Worm (Caenorhabditis elegans) whole organism, L4 larva: ENCODE results near the gene ergi-3.

Experiments
- Y48G9A.11 ChIP-seq: fragments of 200-800 bp; sonication (Bioruptor generic); IDR thresholded peaks from 2 replicates; pipeline ENCODE4 v1.3.6; 2022; ENCODE audit warnings: missing genetic modification reagents, missing genetic modification characterization, missing compliant biosample characterization
- ama-1 ChIP-seq: fragments of 150-350 bp; optimal IDR thresholded peaks from 2 replicates; lab custom pipeline; 2014; ENCODE audit warnings: inconsistent platforms, mixed read lengths
- cey-2 ChIP-seq: sonication (generic microtip); optimal IDR thresholded peaks from 3 replicates; lab custom pipeline; 2017; ENCODE audit warnings: missing genetic modification characterization, mild to moderate bottlenecking, missing compliant biosample characterization, antibody characterized with exemption, borderline replicate concordance; ENCODE audit not compliant: insufficient read depth
- dve-1 ChIP-seq: sonication (generic microtip); optimal IDR thresholded peaks from 2 replicates; lab custom pipeline; 2017; ENCODE audit warnings: antibody characterized with exemption, mild to moderate bottlenecking, missing genetic modification characterization, missing compliant biosample characterization; ENCODE audit not compliant: insufficient read depth
- lir-3 ChIP-seq: sonication (generic microtip); optimal IDR thresholded peaks from 2 replicates; lab custom pipeline; 2016; ENCODE audit warnings: mild to moderate bottlenecking, missing genetic modification characterization, missing compliant biosample characterization
- lsy-2 ChIP-seq, 2 experiments: fragments of 150-350 bp in 1 of 2; sonication (generic microtip) in 1 of 2; optimal IDR thresholded peaks; 2 replicates each; lab custom pipeline; 2014 to 2017; ENCODE audit warnings: missing biosample characterization in 2 of 2, missing genetic modification characterization in 2 of 2
- nhr-237 ChIP-seq: sonication (generic microtip); optimal IDR thresholded peaks from 2 replicates; lab custom pipeline; 2017; ENCODE audit warnings: missing biosample characterization, missing genetic modification characterization
- pha-4 ChIP-seq, 2 experiments: fragments of 150-350 bp in 1 of 2; fragments of 200-800 bp in 1 of 2; sonication (Bioruptor generic) in 1 of 2; IDR thresholded peaks in 1 of 2; optimal IDR thresholded peaks in 1 of 2; 2 replicates each; pipeline versions ENCODE4 v1.3.6 to Lab custom; 2014 to 2022; ENCODE audit warnings: missing genetic modification characterization in 2 of 2, missing genetic modification reagents in 2 of 2, missing biosample characterization in 1 of 2, missing compliant biosample characterization in 1 of 2
- snpc-4 ChIP-seq: fragments of 150-350 bp; optimal IDR thresholded peaks from 2 replicates; lab custom pipeline; 2014; ENCODE audit warnings: missing biosample characterization, missing genetic modification characterization
- unc-130 ChIP-seq: sonication (generic microtip); optimal IDR thresholded peaks from 2 replicates; lab custom pipeline; 2016; ENCODE audit warnings: missing genetic modification reagents, missing genetic modification characterization, missing compliant biosample characterization
- unc-39 ChIP-seq: sonication (generic microtip); optimal IDR thresholded peaks from 2 replicates; lab custom pipeline; 2017; ENCODE audit warnings: missing biosample characterization, missing genetic modification characterization
- unc-62 ChIP-seq, 3 experiments: fragments of 150-350 bp in 1 of 3; sonication (generic microtip); optimal IDR thresholded peaks in 2 of 3; peaks in 1 of 3; 1 replicate in 1 of 3; 2 replicates in 2 of 3; lab custom pipeline; 2014 to 2017; ENCODE audit warnings: missing biosample characterization in 3 of 3, missing genetic modification characterization in 3 of 3, missing genetic modification reagents in 3 of 3, missing genotype in 1 of 3
- ztf-11 ChIP-seq: fragments of 150-350 bp; optimal IDR thresholded peaks from 2 replicates; lab custom pipeline; 2014; ENCODE audit warnings: missing biosample characterization, missing genetic modification characterization

- TF ChIP-seq pha-4 (GFP tag; IDR thresholded peaks at IDR 0.05; lab: Robert Waterston, UW) = no peak
- TF ChIP-seq pha-4 (tag; optimal IDR thresholded peaks at IDR 0.05; lab: Kevin White, UChicago) = no peak
- TF ChIP-seq unc-62 (GFP tag; optimal IDR thresholded peaks at IDR 0.05 in 1 of 2; lab: Kevin White, UChicago) = no peak
- no peak for TF ChIP-seq unc-62 (tag; optimal IDR thresholded peaks at IDR 0.05; lab: Kevin White, UChicago)
- TF ChIP-seq unc-130 (GFP tag; lab: Kevin White, UChicago) = no peak
- TF ChIP-seq nhr-237 (tag; lab: Kevin White, UChicago) = no peak
- TF ChIP-seq Y48G9A.11 (GFP tag; lab: Robert Waterston, UW) = no peak
- no peak for TF ChIP-seq ztf-11 (tag; lab: Kevin White, UChicago)
- no peak for TF ChIP-seq dve-1 (tag; lab: Kevin White, UChicago)
- TF ChIP-seq cey-2 (tag; lab: Kevin White, UChicago) = no peak
- TF ChIP-seq lir-3 (tag; lab: Kevin White, UChicago) = no peak
- no peak for TF ChIP-seq lsy-2 (tag; optimal IDR thresholded peaks at IDR 0.05; lab: Kevin White, UChicago)
- TF ChIP-seq unc-39 (tag; lab: Kevin White, UChicago) = no peak
- no peak for TF ChIP-seq snpc-4 (tag; lab: Kevin White, UChicago)
- TF ChIP-seq ama-1 (lab: Kevin White, UChicago) = no peak
Measured at ce11 chrX:15650428-15650827, 33.9 kb upstream of the ergi-3 start.
